In the genomic region with DNA sequence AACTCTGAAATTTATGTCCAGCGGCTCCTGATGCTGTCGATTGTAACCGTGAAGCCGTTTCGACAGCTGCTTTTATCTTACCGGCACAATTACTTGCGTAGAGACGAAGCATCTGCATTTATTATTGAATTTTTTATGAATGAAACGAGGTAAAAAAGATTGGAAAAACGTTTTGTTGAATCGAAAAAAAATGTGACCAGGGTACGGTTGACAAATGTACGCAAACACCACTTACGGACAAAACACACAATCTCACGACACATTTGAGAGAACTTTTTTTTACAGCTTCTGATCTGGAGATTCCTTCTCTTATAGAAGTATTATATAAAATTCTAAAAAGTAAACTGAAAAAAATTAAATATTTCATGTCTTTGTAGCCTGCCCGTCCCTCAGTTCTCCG, we compare ENCODE assay signal across 1 worm cellular context.
A peak's percentile ranks its signal among the peaks of the same experiment; 100 is the strongest.
TF ChIP-seq lines count a peak whose summit lies in the region.

A gene (minus strand): TSS at position 141 of the 400 bp plus-strand sequence.
A gene (plus strand): TSS at position 284 of the 400 bp plus-strand sequence.

TF ChIP-seq in whole organism, L1 larva, 84 proteins besides CTCF, POLR2A, EP300 and RAD21 (continued from another document):
- no peak for TF ChIP-seq mab-9 (GFP tag; IDR thresholded peaks at IDR 0.05; lab: Robert Waterston, UW)
- TF ChIP-seq ces-1 (GFP tag; optimal IDR thresholded peaks at IDR 0.05; lab: Kevin White, UChicago) = no peak
- no peak for TF ChIP-seq C16A3.4 (tag; optimal IDR thresholded peaks at IDR 0.05; lab: Kevin White, UChicago)
- peak in 1 of 3 experiments; percentile 28 for TF ChIP-seq ceh-82 (tag; optimal IDR thresholded peaks at IDR 0.05; lab: Kevin White, UChicago)
- no peak for TF ChIP-seq ztf-4 (tag; optimal IDR thresholded peaks at IDR 0.05; lab: Kevin White, UChicago)
- no peak for TF ChIP-seq nhr-11 (tag; optimal IDR thresholded peaks at IDR 0.05; lab: Kevin White, UChicago)
- no peak for TF ChIP-seq nhr-77 (tag; optimal IDR thresholded peaks at IDR 0.05; lab: Kevin White, UChicago)
- no peak for TF ChIP-seq zag-1 (tag; optimal IDR thresholded peaks at IDR 0.05; lab: Kevin White, UChicago)
- peak; percentile 0 for TF ChIP-seq tbx-2 (tag; optimal IDR thresholded peaks at IDR 0.05; lab: Kevin White, UChicago)
- TF ChIP-seq nhr-47 (tag; optimal IDR thresholded peaks at IDR 0.05; lab: Kevin White, UChicago) = peak; percentile 18
- TF ChIP-seq sptf-1 (tag; optimal IDR thresholded peaks at IDR 0.05; lab: Kevin White, UChicago) = no peak
- no peak for TF ChIP-seq isw-1 (GFP tag; IDR thresholded peaks at IDR 0.05; lab: Robert Waterston, UW)
- no peak for TF ChIP-seq nhr-237 (tag; optimal IDR thresholded peaks at IDR 0.05; lab: Kevin White, UChicago)
- TF ChIP-seq Y116A8C.19 (tag; optimal IDR thresholded peaks at IDR 0.05; lab: Kevin White, UChicago; ENCODE audit: borderline replicate concordance) = no peak
- peak; percentile 60 to 76 for TF ChIP-seq lin-35 (GFP tag; optimal IDR thresholded peaks at IDR 0.05; lab: Kevin White, UChicago)
- no peak for TF ChIP-seq ceh-90 (tag; optimal IDR thresholded peaks at IDR 0.05; lab: Kevin White, UChicago)
- TF ChIP-seq nhr-28 (tag; optimal IDR thresholded peaks at IDR 0.05; lab: Kevin White, UChicago) = no peak
- no peak for TF ChIP-seq unc-98 (GFP tag; IDR thresholded peaks at IDR 0.05; lab: Robert Waterston, UW)
- TF ChIP-seq pag-3 (tag; optimal IDR thresholded peaks at IDR 0.05; lab: Kevin White, UChicago; ENCODE audit: borderline replicate concordance, insufficient read depth) = no peak
